Worm (Caenorhabditis elegans): ENCODE data around the gene ttr-27.

ttr-27 gene

DNA sequence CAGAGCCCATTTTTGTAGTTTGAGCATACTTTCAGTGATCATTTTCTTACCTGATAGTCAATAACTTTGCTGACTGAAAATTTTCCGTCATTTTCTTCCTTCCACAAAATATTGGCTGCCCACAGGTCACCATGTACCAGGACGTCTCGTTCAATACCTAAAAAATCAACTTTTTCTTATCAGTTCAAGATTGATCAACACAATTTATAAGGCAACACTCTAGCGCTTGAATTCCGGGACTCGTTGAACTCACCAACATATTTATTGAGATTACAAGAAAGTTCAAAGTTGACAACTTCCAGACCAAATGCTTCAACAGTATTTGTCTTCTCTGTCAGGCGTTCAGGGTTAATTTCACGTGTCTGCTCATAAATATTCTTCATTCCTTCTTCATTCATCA lies 29.8 kb upstream of the ttr-27 start:
- no peak for TF ChIP-seq snpc-4 (tag; optimal IDR thresholded peaks at IDR 0.05)
- peak; percentile 75 for TF ChIP-seq pqm-1 (tag; optimal IDR thresholded peaks at IDR 0.05)
- TF ChIP-seq elt-2 (tag; optimal IDR thresholded peaks at IDR 0.05) = peak; percentile 65

DNA sequence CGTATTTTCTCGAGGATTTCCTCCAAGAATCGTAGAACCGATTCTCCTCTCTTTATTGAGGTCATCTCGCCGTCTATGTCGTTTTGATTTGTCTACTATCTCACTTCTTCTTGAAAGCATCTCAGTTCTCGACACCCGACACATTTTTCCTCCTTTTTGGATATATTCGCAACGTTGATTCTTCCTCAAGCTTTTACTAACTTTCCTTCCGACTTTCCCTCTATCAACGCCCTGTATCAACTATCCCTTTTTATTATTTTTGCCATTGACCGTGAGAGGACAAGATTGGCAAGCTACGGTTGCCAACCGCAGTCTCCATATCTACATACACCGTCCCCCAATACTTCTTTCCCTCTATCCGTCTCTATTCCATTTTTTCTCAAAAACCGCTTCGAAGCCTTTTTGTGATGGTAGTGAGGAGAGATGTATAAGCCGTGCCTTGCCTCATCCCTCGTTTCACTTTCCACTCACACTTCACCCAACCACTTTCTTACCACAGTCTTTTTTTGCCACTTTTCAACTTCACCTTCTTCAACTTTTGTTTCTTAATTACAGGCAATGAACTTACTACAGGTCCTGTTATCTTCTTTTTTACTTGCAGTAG lies 25.1 kb upstream of the ttr-27 start, which contains the start of gene T16G1.2:
Gene T16G1.2, plus strand, starts transcription at position 554 of the 604 bp plus-strand sequence.
- no peak for TF ChIP-seq pqm-1 (tag; optimal IDR thresholded peaks at IDR 0.05)
- peak; percentile 8 for TF ChIP-seq nhr-25 (tag; optimal IDR thresholded peaks at IDR 0.05)

DNA sequence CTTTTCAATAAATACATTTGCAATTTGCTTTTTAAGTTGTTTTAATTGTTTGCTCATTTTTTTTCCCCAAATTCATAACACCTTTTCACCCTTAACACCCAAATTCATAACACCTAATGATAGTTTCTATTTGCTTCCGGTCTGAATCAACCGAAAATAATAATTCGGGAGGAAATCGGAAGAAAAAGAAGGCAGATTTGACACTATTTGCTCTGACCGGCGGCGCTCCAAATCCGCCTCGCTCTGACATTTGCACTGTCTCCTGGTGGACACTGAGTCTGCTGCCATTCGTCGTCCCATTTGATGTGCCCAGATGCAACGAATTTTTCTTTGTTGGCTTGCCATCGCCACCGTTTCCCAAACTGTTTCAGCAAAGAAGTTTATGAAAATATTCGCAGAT lies 20.2 kb upstream of the ttr-27 start, which contains the start of gene pqn-67:
Gene pqn-67, plus strand, starts transcription at position 301 of the 400 bp plus-strand sequence.
- TF ChIP-seq elt-2 (tag; optimal IDR thresholded peaks at IDR 0.05) (peak; percentile 22), ceh-9 (tag; optimal IDR thresholded peaks at IDR 0.05) (no peak)

DNA sequence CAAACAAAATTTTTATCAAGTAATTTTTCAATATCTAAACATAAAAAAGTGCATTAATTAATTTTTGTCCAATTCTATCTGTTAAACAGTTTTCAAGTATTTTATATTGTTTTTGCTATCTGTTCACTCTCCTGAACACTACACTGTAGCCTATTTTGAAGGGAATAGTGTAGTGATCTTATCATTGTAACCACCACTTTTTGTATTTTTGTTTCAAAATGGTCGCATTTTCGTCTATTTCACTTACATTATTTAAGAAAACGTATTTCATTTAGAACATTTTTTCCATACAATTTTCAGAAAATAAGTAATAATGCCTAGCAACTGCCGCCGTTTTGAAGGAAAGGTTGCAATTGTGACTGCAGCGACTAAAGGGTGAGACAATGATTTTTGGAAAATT lies 18.4 kb upstream of the ttr-27 start, which contains the start of gene dhrs-4:
Gene dhrs-4, plus strand, starts transcription at position 301 of the 400 bp plus-strand sequence.
- TF ChIP-seq elt-2 (tag; optimal IDR thresholded peaks at IDR 0.05) (peak; percentile 6), ztf-11 (tag; optimal IDR thresholded peaks at IDR 0.05) (no peak), pqm-1 (tag; optimal IDR thresholded peaks at IDR 0.05) (peak; percentile 10)

DNA sequence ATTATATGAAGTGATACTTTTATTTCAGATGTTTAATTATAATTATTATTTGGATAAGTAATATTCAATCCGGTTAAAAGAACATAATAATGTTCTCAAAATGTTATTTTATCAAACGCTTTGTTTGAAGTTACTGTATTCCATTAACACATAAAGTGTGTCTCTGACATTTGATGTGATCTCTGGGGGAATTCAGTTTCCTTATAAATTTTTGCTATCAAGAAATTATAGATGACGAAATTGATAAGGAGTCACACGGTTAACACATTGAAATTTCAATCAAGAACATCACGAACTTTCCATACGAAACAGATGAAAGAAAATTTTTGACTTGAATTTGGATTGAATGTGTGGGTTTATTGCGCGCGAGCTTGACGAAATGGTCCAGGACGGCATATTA lies 17.8 kb upstream of the ttr-27 start:
- peak; percentile 88 for TF ChIP-seq elt-2 (tag; optimal IDR thresholded peaks at IDR 0.05)
- TF ChIP-seq snpc-4 (tag; optimal IDR thresholded peaks at IDR 0.05) = no peak
- TF ChIP-seq pha-4 (tag; optimal IDR thresholded peaks at IDR 0.05) = peak; percentile 68
- peak; percentile 76 for TF ChIP-seq pqm-1 (tag; optimal IDR thresholded peaks at IDR 0.05)

DNA sequence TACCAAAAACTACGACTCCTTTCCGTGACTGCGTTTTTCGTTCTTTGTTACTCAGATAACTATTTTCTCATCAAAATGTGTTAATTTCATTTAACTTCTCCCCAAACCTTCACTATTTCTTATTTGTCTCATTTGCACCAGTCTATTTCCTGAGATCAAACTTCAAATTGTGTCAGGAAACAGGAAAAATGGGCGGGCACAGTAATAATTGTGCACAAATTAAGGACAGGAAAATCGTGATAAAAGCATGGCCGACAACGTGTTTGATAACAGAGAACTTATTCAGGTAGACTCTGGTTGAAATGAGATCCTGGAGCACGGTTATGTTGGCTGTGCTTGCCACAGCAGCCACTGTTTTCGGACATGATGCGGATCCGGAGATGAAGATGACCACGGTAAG lies 15.8 kb upstream of the ttr-27 start, which contains the start of gene lipl-1:
Gene lipl-1, plus strand, starts transcription at position 282 of the 400 bp plus-strand sequence.
- no peak for TF ChIP-seq nhr-11 (tag; optimal IDR thresholded peaks at IDR 0.05)
- TF ChIP-seq pqm-1 (tag; optimal IDR thresholded peaks at IDR 0.05) = peak; percentile 18
- peak; percentile 41 for TF ChIP-seq elt-2 (tag; optimal IDR thresholded peaks at IDR 0.05)

DNA sequence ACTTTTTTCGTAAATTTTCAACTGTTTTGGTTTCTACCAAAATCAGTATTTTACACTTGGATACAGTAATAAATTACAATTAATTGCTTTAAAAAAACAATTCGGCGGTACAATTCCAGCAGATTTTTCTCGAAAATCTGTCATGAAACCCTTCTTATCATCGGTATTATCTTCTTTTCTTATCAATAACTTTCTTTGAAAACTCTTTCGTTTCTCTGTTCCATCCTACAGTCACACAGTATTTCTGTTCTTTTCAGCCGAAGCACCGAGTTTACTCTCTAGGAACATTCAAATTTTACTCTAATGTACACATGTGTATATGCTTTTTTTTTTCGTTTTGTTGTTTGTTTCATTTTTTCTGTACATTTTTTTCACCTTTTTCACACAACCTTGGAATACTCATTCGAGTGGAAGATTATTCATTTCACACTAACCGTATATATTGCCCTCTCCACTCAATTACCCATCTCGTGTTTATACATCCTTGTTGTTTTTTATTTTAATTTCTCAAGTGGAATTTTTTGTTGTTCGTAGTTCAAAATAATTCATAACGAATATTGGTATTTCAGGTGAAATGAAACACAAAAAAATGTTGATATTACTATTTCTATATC lies 5.8 kb upstream of the ttr-27 start, which contains the start of gene nid-1:
Gene nid-1, plus strand, starts transcription at position 564 of the 614 bp plus-strand sequence.
- TF ChIP-seq pqm-1 (tag; optimal IDR thresholded peaks at IDR 0.05) (peak; percentile 66), daf-12 (tag; optimal IDR thresholded peaks at IDR 0.05) (no peak), elt-2 (tag; optimal IDR thresholded peaks at IDR 0.05) (peak; percentile 88)

DNA sequence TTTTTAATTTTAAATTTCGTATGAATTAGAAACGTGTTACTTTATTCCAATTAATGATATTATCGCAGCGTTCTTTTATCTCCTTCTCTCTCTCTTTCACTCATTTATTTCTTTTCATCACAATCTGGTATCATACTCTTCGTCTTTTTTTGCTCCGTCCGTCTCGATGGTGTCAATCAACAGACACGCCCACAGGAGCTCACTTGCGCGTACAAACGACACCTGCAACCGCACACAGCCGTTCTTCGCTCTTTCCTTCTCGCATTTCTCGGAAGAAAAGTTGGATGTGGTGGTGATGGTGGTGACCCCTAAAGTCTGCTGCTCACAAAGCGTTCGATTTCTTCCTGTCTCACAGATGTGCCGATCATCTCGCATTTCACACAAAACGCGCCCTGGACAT lies 4.7 kb upstream of the ttr-27 start:
- TF ChIP-seq lsy-12 (tag; optimal IDR thresholded peaks at IDR 0.05) = no peak
- no peak for TF ChIP-seq aly-2 (tag; optimal IDR thresholded peaks at IDR 0.05)
- TF ChIP-seq eor-1 (tag; optimal IDR thresholded peaks at IDR 0.05) = no peak
- no peak for TF ChIP-seq fos-1 (tag; optimal IDR thresholded peaks at IDR 0.05)
- no peak for TF ChIP-seq elt-3 (tag; optimal IDR thresholded peaks at IDR 0.05)
- TF ChIP-seq ama-1 (optimal IDR thresholded peaks at IDR 0.05) = no peak
- no peak for TF ChIP-seq jun-1 (tag; optimal IDR thresholded peaks at IDR 0.05)
- TF ChIP-seq nhr-43 (tag; optimal IDR thresholded peaks at IDR 0.05; ENCODE audit: poor library complexity, severe bottlenecking) = no peak
- no peak for TF ChIP-seq fkh-2 (tag; optimal IDR thresholded peaks at IDR 0.05)
- TF ChIP-seq tbx-2 (tag; optimal IDR thresholded peaks at IDR 0.05) = no peak
- no peak for TF ChIP-seq nhr-67 (tag; optimal IDR thresholded peaks at IDR 0.05)
- TF ChIP-seq egl-5 (tag; optimal IDR thresholded peaks at IDR 0.05) = no peak
- TF ChIP-seq nfya-1 (tag; optimal IDR thresholded peaks at IDR 0.05; ENCODE audit: insufficient read depth) = no peak
- TF ChIP-seq sea-2 (GFP tag; optimal IDR thresholded peaks at IDR 0.05) = no peak
- TF ChIP-seq ztf-11 (tag; optimal IDR thresholded peaks at IDR 0.05) = no peak
- no peak for TF ChIP-seq mml-1 (tag; optimal IDR thresholded peaks at IDR 0.05)
- no peak for TF ChIP-seq elt-2 (tag; optimal IDR thresholded peaks at IDR 0.05)
- TF ChIP-seq nhr-77 (tag; optimal IDR thresholded peaks at IDR 0.05) = no peak
- no peak for TF ChIP-seq ceh-82 (tag; optimal IDR thresholded peaks at IDR 0.05)
- no peak for TF ChIP-seq ZK546.5 (tag; optimal IDR thresholded peaks at IDR 0.05)

All from whole organism, L3 larva.